Fruit fly (Drosophila melanogaster): ENCODE data around the gene CG11672.

DNA sequence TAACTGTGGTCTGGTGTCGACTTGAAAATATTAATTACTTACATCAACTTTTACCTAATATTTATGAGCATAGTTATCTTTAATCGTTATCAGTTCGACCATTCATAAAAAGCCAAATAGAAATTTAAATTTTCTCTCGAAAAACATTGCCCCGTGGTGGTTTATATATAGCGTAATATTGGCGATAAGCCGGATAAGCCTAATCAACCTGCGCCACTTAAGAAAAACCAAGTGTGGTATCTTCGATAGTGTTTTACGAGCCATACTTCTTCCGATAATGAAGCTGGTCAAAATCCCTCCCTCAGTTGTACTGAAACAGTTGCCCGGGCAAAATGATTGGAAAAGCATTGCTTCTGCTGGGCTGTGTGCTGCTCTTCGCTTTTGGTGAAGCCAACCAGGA is 1.7 kb upstream of the CG11672 start, which contains the start of gene CG31463:
- TF ChIP-seq Dfd (GFP tag; optimal IDR thresholded peaks at IDR 0.05) (no peak), OdsH (GFP tag; optimal IDR thresholded peaks at IDR 0.05) (no peak), pan (optimal IDR thresholded peaks at IDR 0.05) (no peak), Hnf4 (GFP tag; optimal IDR thresholded peaks at IDR 0.05) (no peak), ey (GFP tag; optimal IDR thresholded peaks at IDR 0.05) (no peak)

All from whole organism, wandering third instar larva.